Worm (Caenorhabditis elegans): ENCODE results near the gene F54F12.2.

F54F12.2 gene

DNA sequence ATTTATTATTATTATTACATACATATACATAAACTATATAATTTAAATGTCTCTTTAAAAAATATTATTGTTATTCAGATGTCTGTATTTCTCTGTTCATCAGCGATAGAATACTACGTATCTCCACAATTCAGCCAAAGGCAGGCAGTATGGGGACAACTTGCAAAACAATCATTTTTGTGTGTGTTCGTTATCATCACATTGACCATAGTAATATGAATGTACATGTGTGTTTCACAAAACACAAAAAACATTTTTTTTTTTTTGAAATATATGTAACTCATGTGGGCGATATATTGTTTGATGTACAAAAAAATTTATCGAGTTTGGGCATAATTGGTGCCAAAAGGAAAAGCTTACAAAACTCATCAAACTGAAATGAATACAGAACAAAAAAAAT, 29.6 kb downstream of the F54F12.2 start:
- TF ChIP-seq nhr-77 (tag; optimal IDR thresholded peaks at IDR 0.05) (no peak), nhr-11 (tag; optimal IDR thresholded peaks at IDR 0.05) (no peak), ztf-11 (tag; optimal IDR thresholded peaks at IDR 0.05) (no peak), fos-1 (tag; optimal IDR thresholded peaks at IDR 0.05) (no peak), elt-2 (tag; optimal IDR thresholded peaks at IDR 0.05) (peak; percentile 28), ceh-82 (tag; optimal IDR thresholded peaks at IDR 0.05) (no peak), lin-15B (tag; optimal IDR thresholded peaks at IDR 0.05) (no peak), mdl-1 (tag; optimal IDR thresholded peaks at IDR 0.05) (no peak), ama-1 (optimal IDR thresholded peaks at IDR 0.05) (peak; percentile 4), jun-1 (tag; optimal IDR thresholded peaks at IDR 0.05) (no peak)

DNA sequence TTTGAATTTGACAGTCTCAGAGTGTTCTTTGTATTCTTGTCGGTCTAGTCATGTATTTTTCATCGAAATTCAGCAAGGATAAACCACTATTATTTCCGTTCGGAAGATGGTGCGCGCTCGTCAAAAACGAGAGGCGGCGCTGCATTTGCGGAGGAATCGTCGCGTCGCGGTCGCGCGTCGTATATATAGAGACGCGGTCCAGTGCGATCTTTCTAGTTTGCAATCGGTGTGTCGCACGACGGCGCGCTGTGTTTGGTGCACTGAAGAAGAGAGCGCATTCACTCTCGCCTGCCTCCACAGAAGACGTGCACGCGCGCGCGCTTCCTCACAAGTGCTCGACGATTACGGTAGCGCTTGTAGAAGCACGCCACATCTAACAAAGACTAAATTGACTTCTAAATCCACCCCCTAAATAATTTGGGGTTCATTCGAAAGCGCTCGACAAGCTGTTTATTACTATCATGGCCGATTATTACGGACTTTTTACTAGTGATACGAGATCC, 30.8 kb downstream of the F54F12.2 start, which contains the start of gene Y39E4B.6:
Y39E4B.6 (plus strand) TSS at position 209 of the 503 bp plus-strand sequence.
- TF ChIP-seq ztf-4 (tag; optimal IDR thresholded peaks at IDR 0.05) = peak; percentile 84
- TF ChIP-seq nhr-23 (tag; optimal IDR thresholded peaks at IDR 0.05) = peak; percentile 95
- TF ChIP-seq nhr-12 (tag; optimal IDR thresholded peaks at IDR 0.05) = no peak
- TF ChIP-seq fkh-10 (GFP tag; optimal IDR thresholded peaks at IDR 0.05) = peak; percentile 91
- TF ChIP-seq ZK546.5 (tag; optimal IDR thresholded peaks at IDR 0.05) = peak; percentile 34
- peak; percentile 80 for TF ChIP-seq mdl-1 (tag; optimal IDR thresholded peaks at IDR 0.05)
- peak; percentile 77 for TF ChIP-seq nhr-76 (tag; optimal IDR thresholded peaks at IDR 0.05)
- TF ChIP-seq R02D3.7 (tag; optimal IDR thresholded peaks at IDR 0.05) = peak; percentile 83
- no peak for TF ChIP-seq ceh-16 (tag; optimal IDR thresholded peaks at IDR 0.05)
- TF ChIP-seq elt-1 (tag; optimal IDR thresholded peaks at IDR 0.05) = peak; percentile 69
- no peak for TF ChIP-seq aly-2 (tag; optimal IDR thresholded peaks at IDR 0.05)
- no peak for TF ChIP-seq nhr-237 (tag; optimal IDR thresholded peaks at IDR 0.05)
- TF ChIP-seq sea-2 (GFP tag; optimal IDR thresholded peaks at IDR 0.05) = peak; percentile 98
- peak; percentile 72 for TF ChIP-seq tbx-2 (tag; optimal IDR thresholded peaks at IDR 0.05)
- TF ChIP-seq elt-3 (tag; optimal IDR thresholded peaks at IDR 0.05) = peak in 1 of 3 experiments; percentile 93
- no peak for TF ChIP-seq ceh-9 (tag; optimal IDR thresholded peaks at IDR 0.05)
- TF ChIP-seq ama-1 (optimal IDR thresholded peaks at IDR 0.05) = peak; percentile 99
- peak; percentile 77 for TF ChIP-seq nhr-77 (tag; optimal IDR thresholded peaks at IDR 0.05)
- no peak for TF ChIP-seq mml-1 (tag; optimal IDR thresholded peaks at IDR 0.05)
- TF ChIP-seq nhr-11 (tag; optimal IDR thresholded peaks at IDR 0.05) = peak; percentile 92
- TF ChIP-seq lsy-12 (tag; optimal IDR thresholded peaks at IDR 0.05) = peak; percentile 98
- peak; percentile 87 for TF ChIP-seq hmg-11 (tag; optimal IDR thresholded peaks at IDR 0.05)
- TF ChIP-seq nhr-67 (tag; optimal IDR thresholded peaks at IDR 0.05) = no peak
- TF ChIP-seq nfya-1 (tag; optimal IDR thresholded peaks at IDR 0.05; ENCODE audit: insufficient read depth) = peak; percentile 96
- peak; percentile 89 for TF ChIP-seq egl-5 (tag; optimal IDR thresholded peaks at IDR 0.05)
- no peak for TF ChIP-seq fkh-2 (tag; optimal IDR thresholded peaks at IDR 0.05)
- peak; percentile 97 for TF ChIP-seq jun-1 (tag; optimal IDR thresholded peaks at IDR 0.05)
- TF ChIP-seq pqm-1 (tag; optimal IDR thresholded peaks at IDR 0.05) = peak; percentile 78
- peak; percentile 40 for TF ChIP-seq unc-39 (tag; optimal IDR thresholded peaks at IDR 0.05)
- peak; percentile 72 for TF ChIP-seq nhr-43 (tag; optimal IDR thresholded peaks at IDR 0.05; ENCODE audit: poor library complexity, severe bottlenecking)
- TF ChIP-seq unc-62 (GFP tag; optimal IDR thresholded peaks at IDR 0.05) = peak; percentile 89
- peak; percentile 89 for TF ChIP-seq skn-1 (tag; optimal IDR thresholded peaks at IDR 0.05)
- peak; percentile 96 for TF ChIP-seq pha-4 (tag; optimal IDR thresholded peaks at IDR 0.05)
- peak; percentile 85 for TF ChIP-seq ceh-82 (tag; optimal IDR thresholded peaks at IDR 0.05)
- TF ChIP-seq zag-1 (tag; optimal IDR thresholded peaks at IDR 0.05) = peak; percentile 37
- peak; percentile 91 for TF ChIP-seq lin-15B (tag; optimal IDR thresholded peaks at IDR 0.05)
- TF ChIP-seq fos-1 (tag; optimal IDR thresholded peaks at IDR 0.05) = peak; percentile 86
- no peak for TF ChIP-seq snpc-4 (tag; optimal IDR thresholded peaks at IDR 0.05)
- TF ChIP-seq lin-39 (tag; optimal IDR thresholded peaks at IDR 0.05) = peak; percentile 99
- TF ChIP-seq eor-1 (tag; optimal IDR thresholded peaks at IDR 0.05) = peak; percentile 79 to 96
- TF ChIP-seq daf-12 (tag; optimal IDR thresholded peaks at IDR 0.05) = no peak
- TF ChIP-seq nhr-25 (tag; optimal IDR thresholded peaks at IDR 0.05) = peak; percentile 96
- TF ChIP-seq egl-27 (tag; optimal IDR thresholded peaks at IDR 0.05) = peak; percentile 85
- TF ChIP-seq nhr-28 (tag; optimal IDR thresholded peaks at IDR 0.05) = no peak
- peak; percentile 92 for TF ChIP-seq elt-2 (tag; optimal IDR thresholded peaks at IDR 0.05)
- TF ChIP-seq ceh-28 (tag; optimal IDR thresholded peaks at IDR 0.05) = peak; percentile 90
- peak; percentile 23 for TF ChIP-seq ztf-11 (tag; optimal IDR thresholded peaks at IDR 0.05)

All from whole organism, L3 larva.